Worm (Caenorhabditis elegans) whole organism, L1 larva: ENCODE measurements around the gene cyn-4.
A peak's percentile ranks its signal among the peaks of the same experiment; 100 is the strongest.

Source experiments
- C16A3.4 ChIP-seq: fragments of 150-350 bp; optimal IDR thresholded peaks from 2 replicates; lab custom pipeline; 2014; ENCODE audit warnings: missing biosample characterization, missing genetic modification characterization
- C34B4.2 ChIP-seq: sonication (generic microtip); optimal IDR thresholded peaks from 2 replicates; lab custom pipeline; 2017; ENCODE audit warnings: mild to moderate bottlenecking, missing genetic modification characterization, missing compliant biosample characterization
- F16B12.6 ChIP-seq: fragments of 150-350 bp; optimal IDR thresholded peaks from 2 replicates; lab custom pipeline; 2014; ENCODE audit warnings: missing biosample characterization, missing genetic modification characterization
- aly-2 ChIP-seq: fragments of 150-350 bp; optimal IDR thresholded peaks from 2 replicates; lab custom pipeline; 2014; ENCODE audit warnings: missing biosample characterization, missing genetic modification characterization
- blmp-1 ChIP-seq: fragments of 150-350 bp; optimal IDR thresholded peaks from 2 replicates; lab custom pipeline; 2014; ENCODE audit warnings: missing biosample characterization, missing genetic modification characterization
- ceh-90 ChIP-seq: sonication (generic microtip); optimal IDR thresholded peaks from 2 replicates; lab custom pipeline; 2016; ENCODE audit warnings: missing genetic modification characterization, missing compliant biosample characterization
- ces-1 ChIP-seq: fragments of 150-350 bp; optimal IDR thresholded peaks from 2 replicates; lab custom pipeline; 2014; ENCODE audit warnings: missing biosample characterization, missing genetic modification reagents, missing genetic modification characterization
- dpl-1 ChIP-seq, 3 experiments: fragments of 150-350 bp in 2 of 3; sonication (generic microtip) in 1 of 3; optimal IDR thresholded peaks; 2 replicates each; lab custom pipeline; 2014 to 2017; ENCODE audit warnings: missing biosample characterization in 3 of 3, missing genetic modification characterization in 3 of 3, missing genetic modification reagents in 3 of 3
- efl-1 ChIP-seq, 4 experiments: fragments of 150-350 bp; optimal IDR thresholded peaks in 3 of 4; peaks in 1 of 4; 1 replicate in 1 of 4; 2 replicates in 3 of 4; lab custom pipeline; 2014; ENCODE audit warnings: missing biosample characterization in 2 of 4, missing genetic modification characterization in 2 of 4, missing genetic modification reagents in 2 of 4
- egl-13 ChIP-seq: sonication (generic microtip); optimal IDR thresholded peaks from 2 replicates; lab custom pipeline; 2016; ENCODE audit warnings: missing genotype, missing genetic modification reagents, missing genetic modification characterization, missing compliant biosample characterization
- egl-27 ChIP-seq, 2 experiments: fragments of 150-350 bp in 1 of 2; sonication (generic microtip); optimal IDR thresholded peaks; 3 replicates each; lab custom pipeline; 2017 to 2018; ENCODE audit warnings: missing biosample characterization in 2 of 2, missing genetic modification characterization in 2 of 2, missing genetic modification reagents in 2 of 2
- elt-2 ChIP-seq: sonication (generic microtip); optimal IDR thresholded peaks from 2 replicates; lab custom pipeline; 2016; ENCODE audit warnings: missing genetic modification characterization, mild to moderate bottlenecking, inconsistent platforms, missing compliant biosample characterization, missing genetic modification reagents
- elt-3 ChIP-seq, 6 experiments: fragments of 150-350 bp in 1 of 6; sonication (generic microtip); optimal IDR thresholded peaks; 2 replicates each; lab custom pipeline; 2017 to 2018; ENCODE audit warnings: missing biosample characterization in 6 of 6, missing genetic modification characterization in 6 of 6, inconsistent platforms in 1 of 6
- fkh-10 ChIP-seq: sonication (generic microtip); optimal IDR thresholded peaks from 2 replicates; lab custom pipeline; 2017; ENCODE audit warnings: missing biosample characterization, missing genetic modification reagents, missing genetic modification characterization
- fkh-8 ChIP-seq: sonication (generic microtip); optimal IDR thresholded peaks from 2 replicates; lab custom pipeline; 2016; ENCODE audit warnings: mild to moderate bottlenecking, missing genetic modification characterization, missing compliant biosample characterization
- hlh-17 ChIP-seq: fragments of 200-800 bp; sonication (Bioruptor generic); optimal IDR thresholded peaks from 2 replicates; lab custom pipeline; 2018; ENCODE audit warnings: missing genetic modification characterization, mild to moderate bottlenecking, missing compliant biosample characterization, moderate library complexity, borderline replicate concordance
- hpl-2 ChIP-seq: fragments of 150-350 bp; optimal IDR thresholded peaks from 2 replicates; lab custom pipeline; 2014; ENCODE audit warnings: missing biosample characterization, missing genetic modification reagents, missing genetic modification characterization
- irx-1 ChIP-seq: sonication (generic microtip); optimal IDR thresholded peaks from 2 replicates; lab custom pipeline; 2016; ENCODE audit warnings: missing genetic modification characterization, missing compliant biosample characterization
- jun-1 ChIP-seq: fragments of 150-350 bp; optimal IDR thresholded peaks from 2 replicates; lab custom pipeline; 2014; ENCODE audit warnings: missing biosample characterization, missing genetic modification reagents, missing genetic modification characterization
- lin-13 ChIP-seq: fragments of 150-350 bp; optimal IDR thresholded peaks from 2 replicates; lab custom pipeline; 2014; ENCODE audit warnings: missing biosample characterization, missing genetic modification reagents, missing genetic modification characterization
- lin-14 ChIP-seq: fragments of 200-800 bp; sonication (Bioruptor generic); optimal IDR thresholded peaks from 2 replicates; lab custom pipeline; 2018; ENCODE audit warnings: mild to moderate bottlenecking, missing genetic modification characterization, moderate library complexity, missing compliant biosample characterization
- lin-35 ChIP-seq, 2 experiments: fragments of 150-350 bp; optimal IDR thresholded peaks; 2 replicates each; lab custom pipeline; 2014; ENCODE audit warnings: missing biosample characterization in 2 of 2, missing genetic modification characterization in 2 of 2, missing genetic modification reagents in 2 of 2
- lin-39 ChIP-seq: fragments of 150-350 bp; optimal IDR thresholded peaks from 2 replicates; lab custom pipeline; 2014; ENCODE audit warnings: missing biosample characterization, missing genetic modification reagents, missing genetic modification characterization
- lsy-2 ChIP-seq, 2 experiments: fragments of 150-350 bp; optimal IDR thresholded peaks; 2 replicates each; lab custom pipeline; 2014; ENCODE audit warnings: missing biosample characterization in 2 of 2, missing genetic modification characterization in 2 of 2
- mab-9 ChIP-seq: fragments of 200-800 bp; sonication (Bioruptor generic); IDR thresholded peaks from 2 replicates; pipeline ENCODE4 v1.3.6; 2022; ENCODE audit warnings: missing genetic modification reagents, missing genetic modification characterization, missing compliant biosample characterization
- mef-2 ChIP-seq: fragments of 150-350 bp; optimal IDR thresholded peaks from 2 replicates; lab custom pipeline; 2014; ENCODE audit warnings: missing biosample characterization, missing genetic modification characterization
- mep-1 ChIP-seq: fragments of 150-350 bp; optimal IDR thresholded peaks from 2 replicates; lab custom pipeline; 2014; ENCODE audit warnings: missing biosample characterization, missing genetic modification characterization
- nhr-12 ChIP-seq: sonication (generic microtip); optimal IDR thresholded peaks from 2 replicates; lab custom pipeline; 2017; ENCODE audit warnings: missing biosample characterization, missing genetic modification characterization
- nhr-19 ChIP-seq: fragments of 200-800 bp; sonication (Bioruptor generic); conservative IDR thresholded peaks from 2 replicates; pipeline ENCODE4 v1.3.6; 2022; ENCODE audit warnings: missing genetic modification characterization, missing compliant biosample characterization
- nhr-237 ChIP-seq: fragments of 150-350 bp; optimal IDR thresholded peaks from 2 replicates; lab custom pipeline; 2014; ENCODE audit warnings: missing biosample characterization, missing genetic modification characterization
- nhr-28 ChIP-seq: fragments of 150-350 bp; optimal IDR thresholded peaks from 2 replicates; lab custom pipeline; 2014; ENCODE audit warnings: missing biosample characterization, missing genetic modification characterization
- nhr-71 ChIP-seq: sonication (generic microtip); optimal IDR thresholded peaks from 2 replicates; lab custom pipeline; 2016; ENCODE audit warnings: mild to moderate bottlenecking, missing genetic modification characterization, moderate library complexity, missing compliant biosample characterization
- pag-3 ChIP-seq: sonication (generic microtip); optimal IDR thresholded peaks from 2 replicates; lab custom pipeline; 2017; ENCODE audit warnings: missing genetic modification characterization, mild to moderate bottlenecking, missing compliant biosample characterization, antibody characterized with exemption, borderline replicate concordance; ENCODE audit not compliant: insufficient read depth
- rnt-1 ChIP-seq: sonication (generic microtip); optimal IDR thresholded peaks from 2 replicates; lab custom pipeline; 2016; ENCODE audit warnings: mild to moderate bottlenecking, missing genetic modification characterization, moderate library complexity, missing compliant biosample characterization
- skn-1 ChIP-seq: fragments of 150-350 bp; optimal IDR thresholded peaks from 2 replicates; lab custom pipeline; 2014; ENCODE audit warnings: missing biosample characterization, missing genetic modification characterization
- sptf-1 ChIP-seq: fragments of 150-350 bp; optimal IDR thresholded peaks from 2 replicates; lab custom pipeline; 2014; ENCODE audit warnings: missing biosample characterization, missing genetic modification characterization
- unc-86 ChIP-seq: sonication (generic microtip); optimal IDR thresholded peaks from 2 replicates; lab custom pipeline; 2016; ENCODE audit warnings: missing genetic modification characterization, missing compliant biosample characterization
- unc-98 ChIP-seq: fragments of 200-800 bp; sonication (Bioruptor generic); IDR thresholded peaks from 2 replicates; pipeline ENCODE4 v1.3.6; 2022; ENCODE audit warnings: missing genetic modification characterization, missing compliant biosample characterization
- xbp-1 ChIP-seq: sonication (generic microtip); optimal IDR thresholded peaks from 2 replicates; lab custom pipeline; 2016; ENCODE audit warnings: missing genetic modification characterization, missing compliant biosample characterization
- ztf-11 ChIP-seq, 2 experiments: sonication (generic microtip); optimal IDR thresholded peaks; 2 replicates each; lab custom pipeline; 2016 to 2017; ENCODE audit warnings: missing genetic modification characterization in 2 of 2, missing biosample characterization in 1 of 2, missing compliant biosample characterization in 1 of 2
- ztf-4 ChIP-seq: fragments of 150-350 bp; optimal IDR thresholded peaks from 2 replicates; lab custom pipeline; 2014; ENCODE audit warnings: missing biosample characterization, missing genetic modification characterization

The cyn-4 gene

ce11 chrII:10872541-10872940 lies at the start of gene cyn-4, which contains the start of gene copz-1 (continued):
- TF ChIP-seq unc-98 = peak; percentile 71
- TF ChIP-seq lsy-2 (tag; optimal IDR thresholded peaks at IDR 0.05; lab: Kevin White, UChicago) = peak; percentile 93 to 94
- peak; percentile 85 to 87 for TF ChIP-seq efl-1 (optimal IDR thresholded peaks at IDR 0.05; lab: Kevin White, UChicago)
- peak; percentile 80 to 97 for TF ChIP-seq efl-1 (GFP tag; optimal IDR thresholded peaks at IDR 0.05 in 1 of 2; lab: Kevin White, UChicago)
- peak; percentile 84 for TF ChIP-seq ceh-90
- peak; percentile 80 to 85 for TF ChIP-seq lin-35 (GFP tag; optimal IDR thresholded peaks at IDR 0.05; lab: Kevin White, UChicago)
- TF ChIP-seq mep-1 (tag; lab: Kevin White, UChicago) = peak; percentile 79
- no peak for TF ChIP-seq C34B4.2
- peak; percentile 54; the same call in 1 of the 2 replicates for TF ChIP-seq mab-9 (GFP tag; lab: Robert Waterston, UW)
- peak; percentile 40 for TF ChIP-seq nhr-237 (tag; lab: Kevin White, UChicago)
- TF ChIP-seq dpl-1 (GFP tag; optimal IDR thresholded peaks at IDR 0.05; lab: Kevin White, UChicago) = peak; percentile 75 to 85 (median 80)
- no peak for TF ChIP-seq sptf-1 (tag; lab: Kevin White, UChicago)
- TF ChIP-seq ces-1 (GFP tag; lab: Kevin White, UChicago) = no peak
- peak; percentile 98 for TF ChIP-seq rnt-1 (tag; lab: Kevin White, UChicago)
- TF ChIP-seq hpl-2 (GFP tag; lab: Kevin White, UChicago) = no peak
- TF ChIP-seq nhr-71 (tag; lab: Kevin White, UChicago) = peak; percentile 92
- TF ChIP-seq nhr-19 = peak; percentile 78
- peak; percentile 59 for TF ChIP-seq F16B12.6 (tag; lab: Kevin White, UChicago)
- TF ChIP-seq egl-27 (tag; optimal IDR thresholded peaks at IDR 0.05; lab: Kevin White, UChicago) = no peak
- TF ChIP-seq lin-39 (tag; lab: Kevin White, UChicago) = peak; percentile 30
- TF ChIP-seq hlh-17 (GFP tag; lab: Kevin White, UChicago) = no peak
- peak; percentile 86 for TF ChIP-seq irx-1 (tag; lab: Kevin White, UChicago)
- TF ChIP-seq skn-1 = peak; percentile 59
- TF ChIP-seq ztf-4 = no peak
- peak in 1 of 2 experiments; percentile 86 for TF ChIP-seq ztf-11 (tag; optimal IDR thresholded peaks at IDR 0.05; lab: Kevin White, UChicago)
- peak; percentile 28 for TF ChIP-seq aly-2 (tag; lab: Kevin White, UChicago)
- TF ChIP-seq mef-2 (tag; lab: Kevin White, UChicago) = no peak
- peak in 2 of 6 experiments; percentile 39 to 80 for TF ChIP-seq elt-3 (tag; optimal IDR thresholded peaks at IDR 0.05; lab: Kevin White, UChicago)
- TF ChIP-seq fkh-10 = no peak
- no peak for TF ChIP-seq pag-3 (tag; lab: Kevin White, UChicago)
- peak; percentile 0 for TF ChIP-seq jun-1 (tag; lab: Kevin White, UChicago)

DNA sequence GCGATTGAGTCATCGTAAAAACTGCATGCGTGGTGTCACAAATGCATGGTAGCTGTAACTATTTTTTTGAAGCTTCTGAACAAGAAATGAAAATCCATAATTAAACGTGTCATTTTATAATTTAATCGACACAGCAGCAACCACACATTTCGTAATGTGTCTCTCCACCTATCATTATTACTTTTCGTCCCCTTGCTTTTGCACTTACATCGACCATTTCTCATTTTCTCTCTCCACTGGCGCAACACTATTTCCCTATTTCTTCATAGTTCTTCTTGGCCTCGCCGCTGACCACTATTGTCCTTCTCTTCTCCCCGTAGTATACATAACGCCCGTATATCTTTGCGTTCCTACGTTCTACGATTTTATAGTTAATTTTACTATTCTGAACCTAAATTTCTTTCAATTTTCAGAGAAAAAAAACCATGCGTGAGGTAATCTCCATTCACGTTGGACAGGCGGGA lies 45.9 kb upstream of the cyn-4 start, which contains the start of gene tba-4:
TSS of gene tba-4 (plus strand) at position 414 of the 464 bp plus-strand sequence.
- no peak for TF ChIP-seq efl-1 (optimal IDR thresholded peaks at IDR 0.05; lab: Kevin White, UChicago)
- TF ChIP-seq efl-1 (GFP tag; optimal IDR thresholded peaks at IDR 0.05 in 1 of 2; lab: Kevin White, UChicago) = peak in 1 of 2 experiments; percentile 61
- TF ChIP-seq lin-14 (GFP tag; lab: Kevin White, UChicago) = peak; percentile 32
- no peak for TF ChIP-seq nhr-28
- peak; percentile 35 for TF ChIP-seq blmp-1
- no peak for TF ChIP-seq nhr-12
- no peak for TF ChIP-seq lin-13 (GFP tag; lab: Kevin White, UChicago)
- no peak for TF ChIP-seq unc-86 (tag; lab: Kevin White, UChicago)
- TF ChIP-seq egl-13 (tag; lab: Kevin White, UChicago) = no peak
- TF ChIP-seq fkh-8 (tag; lab: Kevin White, UChicago) = no peak
- TF ChIP-seq ces-1 (GFP tag; lab: Kevin White, UChicago) = no peak
- TF ChIP-seq elt-2 (tag; lab: Kevin White, UChicago) = no peak
- TF ChIP-seq pag-3 (tag; lab: Kevin White, UChicago) = no peak
- no peak for TF ChIP-seq unc-98
- TF ChIP-seq lsy-2 (tag; optimal IDR thresholded peaks at IDR 0.05; lab: Kevin White, UChicago) = no peak
- TF ChIP-seq C16A3.4 = no peak
- TF ChIP-seq xbp-1 (tag; lab: Kevin White, UChicago) = no peak
- TF ChIP-seq, all 84 proteins: peak for 3
